Worm (Caenorhabditis elegans): ENCODE data around the gene fbxa-100.

DNA sequence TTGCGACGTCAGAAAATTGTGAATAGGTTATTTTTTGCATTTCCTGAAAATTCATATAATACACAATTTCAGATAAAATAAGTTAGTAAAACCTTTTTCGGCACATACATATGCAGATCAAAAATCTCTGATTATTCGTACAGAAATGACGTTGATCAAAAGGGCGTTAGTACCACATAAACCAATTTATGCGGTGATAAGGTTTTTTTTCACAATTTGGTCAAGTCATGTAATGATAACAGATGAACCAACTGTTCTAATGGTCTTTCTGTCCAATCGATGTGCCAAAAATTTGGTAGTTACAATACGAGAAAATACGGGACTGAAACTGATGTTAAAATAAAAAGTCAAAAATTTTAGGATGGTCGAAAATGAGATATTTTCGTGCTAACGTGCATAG, 18.1 kb upstream of the fbxa-100 start:
- TF ChIP-seq ama-1 (optimal IDR thresholded peaks at IDR 0.05) = no peak
- no peak for TF ChIP-seq isw-1 (GFP tag; IDR thresholded peaks at IDR 0.05)
- no peak for TF ChIP-seq elt-3 (tag; optimal IDR thresholded peaks at IDR 0.05)
- TF ChIP-seq snpc-4 (tag; optimal IDR thresholded peaks at IDR 0.05) = no peak
- TF ChIP-seq unc-86 (tag; optimal IDR thresholded peaks at IDR 0.05) = no peak
- no peak for TF ChIP-seq lin-13 (GFP tag; optimal IDR thresholded peaks at IDR 0.05)
- TF ChIP-seq blmp-1 (tag; optimal IDR thresholded peaks at IDR 0.05) = no peak
- no peak for TF ChIP-seq nhr-237 (tag; optimal IDR thresholded peaks at IDR 0.05)
- no peak for TF ChIP-seq mep-1 (tag; optimal IDR thresholded peaks at IDR 0.05)
- no peak for TF ChIP-seq nhr-85 (tag)
- TF ChIP-seq nhr-11 (tag; optimal IDR thresholded peaks at IDR 0.05) = no peak
- TF ChIP-seq Y116A8C.19 (tag; optimal IDR thresholded peaks at IDR 0.05; ENCODE audit: borderline replicate concordance) = no peak
- TF ChIP-seq lin-14 (GFP tag; optimal IDR thresholded peaks at IDR 0.05) = no peak

All from whole organism, L1 larva.